Fruit fly (Drosophila melanogaster): ENCODE measurements around the gene Regnase-1.

DNA sequence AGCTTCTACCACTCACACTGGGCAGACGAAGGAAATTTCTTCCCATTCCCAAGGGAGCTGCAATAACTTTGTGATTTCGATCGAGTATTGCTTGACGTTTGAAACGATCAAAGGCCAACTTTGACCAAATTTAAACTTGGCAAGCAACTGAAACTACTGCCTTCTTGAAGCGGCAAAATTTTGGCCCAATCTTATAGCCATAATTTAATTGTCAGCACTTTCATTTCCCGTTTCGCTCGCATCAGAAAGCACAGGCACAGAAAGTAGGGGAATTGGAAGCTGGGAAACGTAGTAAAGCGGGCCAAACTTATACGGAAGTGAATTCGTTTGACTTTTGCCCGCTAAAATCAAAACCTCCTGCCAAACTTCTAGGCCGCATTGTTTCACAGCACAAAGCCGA, 23.8 kb upstream of the Regnase-1 start, which contains the start of gene CG4390:
- TF ChIP-seq fru (GFP tag; optimal IDR thresholded peaks at IDR 0.05) (no peak), br (GFP tag; optimal IDR thresholded peaks at IDR 0.05) (no peak), Dif (GFP tag; optimal IDR thresholded peaks at IDR 0.05; ENCODE audit: partially characterized antibody) (no peak), dl (GFP tag; optimal IDR thresholded peaks at IDR 0.05; ENCODE audit: insufficient read depth in 1 of 2, partially characterized antibody in 2 of 2) (no peak), Hr78 (GFP tag; optimal IDR thresholded peaks at IDR 0.05) (no peak), Jra (GFP tag; optimal IDR thresholded peaks at IDR 0.05) (no peak), psq (GFP tag; optimal IDR thresholded peaks at IDR 0.05) (no peak)

Data from whole organism, wandering third instar larva.